Fruit fly (Drosophila melanogaster) whole organism, embryonic: ENCODE results near the gene ND-B18.

Experiments used
- ATbp ChIP-seq: fragments of 200-800 bp; sonication (Bioruptor generic); optimal IDR thresholded peaks from 2 replicates; lab custom pipeline; 2017; ENCODE audit warnings: missing biosample characterization, mild to moderate bottlenecking, missing genetic modification characterization, missing genetic modification reagents
- Awh ChIP-seq: fragments of 200-800 bp; sonication (Bioruptor generic); IDR thresholded peaks from 2 replicates; pipeline ENCODE4, ENCODE4 v1.3.6; 2022; ENCODE audit warnings: missing biosample characterization, missing genetic modification characterization
- B-H1 ChIP-seq: fragments of 200-800 bp; sonication (Bioruptor generic); IDR thresholded peaks from 3 replicates; pipeline ENCODE4 v1.3.6; 2022; ENCODE audit warnings: missing biosample characterization, missing genetic modification characterization
- B-H2 ChIP-seq: fragments of 200-800 bp; sonication (Bioruptor generic); optimal IDR thresholded peaks from 2 replicates; lab custom pipeline; 2018; ENCODE audit warnings: missing biosample characterization, mild to moderate bottlenecking, missing genetic modification characterization
- CG10366 ChIP-seq: fragments of 200-800 bp; sonication (Bioruptor generic); IDR thresholded peaks from 2 replicates; pipeline ENCODE4 v1.3.6; 2022; ENCODE audit warnings: missing biosample characterization, missing genetic modification characterization
- CG10654 ChIP-seq: fragments of 200-800 bp; sonication (Bioruptor generic); optimal IDR thresholded peaks from 2 replicates; lab custom pipeline; 2016; ENCODE audit warnings: missing biosample characterization, missing genetic modification characterization
- CG11085 ChIP-seq: fragments of 200-800 bp; sonication (Bioruptor generic); IDR thresholded peaks from 2 replicates; pipeline ENCODE4 v1.3.6; 2022; ENCODE audit warnings: missing biosample characterization, missing genetic modification characterization
- CG11456 ChIP-seq: fragments of 200-800 bp; sonication (Bioruptor generic); IDR thresholded peaks from 3 replicates; pipeline ENCODE4 v1.3.6; 2022; ENCODE audit warnings: missing biosample characterization, missing genetic modification characterization
- CG11695 ChIP-seq: fragments of 200-800 bp; sonication (Bioruptor generic); IDR thresholded peaks from 3 replicates; pipeline ENCODE4 v1.3.6; 2022; ENCODE audit warnings: missing biosample characterization, missing genetic modification characterization
- CG12236 ChIP-seq: fragments of 200-800 bp; sonication (Bioruptor generic); optimal IDR thresholded peaks from 2 replicates; lab custom pipeline; 2016; ENCODE audit warnings: missing biosample characterization, missing genetic modification characterization
- CG13424 ChIP-seq: fragments of 200-800 bp; sonication (Bioruptor generic); optimal IDR thresholded peaks from 2 replicates; lab custom pipeline; 2019; ENCODE audit warnings: missing biosample characterization, mild to moderate bottlenecking, missing genetic modification characterization, moderate library complexity
- CG18764 ChIP-seq: fragments of 200-800 bp; sonication (Bioruptor generic); optimal IDR thresholded peaks from 3 replicates; lab custom pipeline; 2016; ENCODE audit warnings: missing biosample characterization, missing genetic modification characterization
- CG2129 ChIP-seq: fragments of 200-800 bp; sonication (Bioruptor generic); IDR thresholded peaks from 2 replicates; pipeline ENCODE4 v1.3.6; 2022; ENCODE audit warnings: missing biosample characterization, missing genetic modification characterization; ENCODE audit not compliant: partially characterized antibody
- CG32532 ChIP-seq: fragments of 200-800 bp; sonication (Bioruptor generic); IDR thresholded peaks from 2 replicates; pipeline ENCODE4 v1.3.6; 2022; ENCODE audit warnings: missing biosample characterization, missing genetic modification characterization
- CG32767 ChIP-seq: fragments of 200-800 bp; sonication (Bioruptor generic); IDR thresholded peaks from 2 replicates; pipeline ENCODE4 v1.3.6; 2022; ENCODE audit warnings: missing biosample characterization, missing genetic modification characterization
- CG4282 ChIP-seq: fragments of 200-800 bp; sonication (Bioruptor generic); optimal IDR thresholded peaks from 2 replicates; lab custom pipeline; 2016; ENCODE audit warnings: missing biosample characterization, missing genetic modification characterization
- CG6689 ChIP-seq: fragments of 200-800 bp; sonication (Bioruptor generic); IDR thresholded peaks from 2 replicates; pipeline ENCODE4 v1.3.6; 2022; ENCODE audit warnings: missing biosample characterization, missing genetic modification characterization
- CG6765 ChIP-seq: fragments of 200-800 bp; sonication (Bioruptor generic); optimal IDR thresholded peaks from 3 replicates; lab custom pipeline; 2017; ENCODE audit warnings: missing biosample characterization, mild to moderate bottlenecking, missing genetic modification characterization
- CG6791 ChIP-seq: fragments of 200-800 bp; sonication (Bioruptor generic); IDR thresholded peaks from 3 replicates; pipeline ENCODE4 v1.3.6; 2022; ENCODE audit warnings: missing biosample characterization, missing genetic modification characterization; ENCODE audit not compliant: partially characterized antibody
- CG7786 ChIP-seq: fragments of 200-800 bp; sonication (Bioruptor generic); optimal IDR thresholded peaks from 2 replicates; lab custom pipeline; 2016; ENCODE audit warnings: missing biosample characterization, missing genetic modification characterization
- CG9215 ChIP-seq: fragments of 200-800 bp; sonication (Bioruptor generic); IDR thresholded peaks from 2 replicates; pipeline ENCODE4 v1.3.6; 2022; ENCODE audit warnings: missing biosample characterization, missing genetic modification characterization
- CG9817 ChIP-seq: fragments of 200-800 bp; sonication (Bioruptor generic); optimal IDR thresholded peaks from 2 replicates; lab custom pipeline; 2018; ENCODE audit warnings: missing biosample characterization, mild to moderate bottlenecking, missing genetic modification characterization, moderate library complexity
- CTCF ChIP-seq: fragments of 200-800 bp; sonication (Bioruptor generic); optimal IDR thresholded peaks from 2 replicates; lab custom pipeline; 2017; ENCODE audit warnings: missing biosample characterization, mild to moderate bottlenecking, missing genetic modification characterization, moderate library complexity
- D ChIP-seq, 2 experiments: fragments of 200-800 bp in 1 of 2; fragments of >200 bp in 1 of 2; sonication (Bioruptor generic) in 1 of 2; optimal IDR thresholded peaks; 2 replicates in 1 of 2; 3 replicates in 1 of 2; lab custom pipeline; 2017; ENCODE audit warnings: mild to moderate bottlenecking in 1 of 2, missing biosample characterization in 1 of 2, missing genetic modification characterization in 1 of 2, missing genetic modification reagents in 1 of 2
- Dad ChIP-seq: fragments of 200-800 bp; sonication (Bioruptor generic); optimal IDR thresholded peaks from 3 replicates; lab custom pipeline; 2016; ENCODE audit warnings: missing biosample characterization, missing genetic modification characterization
- Fer3 ChIP-seq: fragments of 200-800 bp; sonication (Bioruptor generic); optimal IDR thresholded peaks from 2 replicates; lab custom pipeline; 2018; ENCODE audit warnings: missing biosample characterization, mild to moderate bottlenecking, missing genetic modification characterization, moderate library complexity
- HLH54F ChIP-seq: fragments of 200-800 bp; sonication (Bioruptor generic); optimal IDR thresholded peaks from 3 replicates; lab custom pipeline; 2016; ENCODE audit warnings: missing biosample characterization, missing genetic modification characterization
- Hsf ChIP-seq: fragments of 200-800 bp; sonication (Bioruptor generic); optimal IDR thresholded peaks from 3 replicates; lab custom pipeline; 2016; ENCODE audit warnings: missing biosample characterization, missing genetic modification characterization
- Lhr ChIP-seq: fragments of 200-800 bp; sonication (Bioruptor generic); optimal IDR thresholded peaks from 3 replicates; lab custom pipeline; 2017; ENCODE audit warnings: mild to moderate bottlenecking, missing biosample characterization, missing genetic modification reagents, missing genetic modification characterization
- Med ChIP-seq: fragments of 200-800 bp; sonication (Bioruptor generic); peaks from one replicate; lab custom pipeline; 2016; ENCODE audit warnings: missing biosample characterization, missing genetic modification characterization, mild to moderate bottlenecking, inconsistent platforms, moderate library complexity
- Mes4 ChIP-seq: fragments of 200-800 bp; sonication (Bioruptor generic); optimal IDR thresholded peaks from 2 replicates; lab custom pipeline; 2016; ENCODE audit warnings: missing biosample characterization, missing genetic modification characterization
- NfI ChIP-seq: fragments of 200-800 bp; sonication (Bioruptor generic); optimal IDR thresholded peaks from 3 replicates; lab custom pipeline; 2018; ENCODE audit warnings: missing biosample characterization, mild to moderate bottlenecking, missing genetic modification characterization, moderate library complexity
- Sry-δ ChIP-seq: fragments of 200-800 bp; sonication (Bioruptor generic); optimal IDR thresholded peaks from 2 replicates; lab custom pipeline; 2016; ENCODE audit warnings: missing biosample characterization, missing genetic modification characterization
- Xbp1 ChIP-seq: fragments of 200-800 bp; sonication (Bioruptor generic); optimal IDR thresholded peaks from 3 replicates; lab custom pipeline; 2016; ENCODE audit warnings: missing biosample characterization, mild to moderate bottlenecking, missing genetic modification characterization
- chinmo ChIP-seq: fragments of 200-800 bp; sonication (Bioruptor generic); IDR thresholded peaks from 4 replicates; pipeline ENCODE4 v1.3.6; 2022; ENCODE audit warnings: missing biosample characterization, missing genetic modification characterization; ENCODE audit not compliant: partially characterized antibody
- chn ChIP-seq: fragments of 200-800 bp; sonication (Bioruptor generic); optimal IDR thresholded peaks from 2 replicates; lab custom pipeline; 2016; ENCODE audit warnings: missing biosample characterization, missing genetic modification characterization
- crol ChIP-seq: fragments of 200-800 bp; sonication (Bioruptor generic); IDR thresholded peaks from 2 replicates; pipeline ENCODE4 v1.3.6; 2022; ENCODE audit warnings: missing biosample characterization, missing genetic modification characterization
- da ChIP-seq: fragments of 200-800 bp; sonication (Bioruptor generic); optimal IDR thresholded peaks from 2 replicates; lab custom pipeline; 2016; ENCODE audit warnings: missing biosample characterization, missing genetic modification characterization
- dimm ChIP-seq: fragments of 200-800 bp; sonication (Bioruptor generic); IDR thresholded peaks from 2 replicates; pipeline ENCODE4 v1.3.6; 2022; ENCODE audit warnings: missing biosample characterization, missing genetic modification characterization
- gsb-n ChIP-seq: fragments of 200-800 bp; sonication (Bioruptor generic); optimal IDR thresholded peaks from 3 replicates; lab custom pipeline; 2018; ENCODE audit warnings: missing biosample characterization, mild to moderate bottlenecking, missing genetic modification characterization
- kay ChIP-seq: fragments of 200-800 bp; sonication (Bioruptor generic); optimal IDR thresholded peaks from 2 replicates; lab custom pipeline; 2016; ENCODE audit warnings: missing biosample characterization, missing genetic modification characterization
- lola ChIP-seq, 3 experiments: fragments of >200 bp in 2 of 3; fragments of 200-800 bp in 1 of 3; sonication (Bioruptor generic) in 1 of 3; optimal IDR thresholded peaks; 2 replicates each; lab custom pipeline; 2017 to 2019; ENCODE audit warnings: missing biosample characterization in 3 of 3, missing genetic modification characterization in 3 of 3, mild to moderate bottlenecking in 1 of 3, moderate library complexity in 1 of 3
- nom ChIP-seq: fragments of 200-800 bp; sonication (Bioruptor generic); optimal IDR thresholded peaks from 2 replicates; lab custom pipeline; 2017; ENCODE audit warnings: missing biosample characterization, missing genetic modification characterization, mild to moderate bottlenecking, moderate library complexity, missing genetic modification reagents
- odd ChIP-seq: fragments of 200-800 bp; sonication (Bioruptor generic); optimal IDR thresholded peaks from 2 replicates; lab custom pipeline; 2017; ENCODE audit warnings: missing biosample characterization, mild to moderate bottlenecking, missing genetic modification characterization
- prd ChIP-seq, 3 experiments: fragments of >200 bp in 2 of 3; fragments of 200-800 bp in 1 of 3; sonication (Bioruptor generic) in 1 of 3; optimal IDR thresholded peaks in 2 of 3; IDR thresholded peaks in 1 of 3; 2 replicates in 2 of 3; 3 replicates in 1 of 3; pipeline versions ENCODE4 v1.3.6 to Lab custom; 2017 to 2022; ENCODE audit warnings: missing biosample characterization in 1 of 3, missing genetic modification characterization in 1 of 3
- shn ChIP-seq: fragments of 200-800 bp; sonication (Bioruptor generic); optimal IDR thresholded peaks from 3 replicates; lab custom pipeline; 2016; ENCODE audit warnings: missing biosample characterization, missing genetic modification characterization
- sug ChIP-seq: fragments of 200-800 bp; optimal IDR thresholded peaks from 2 replicates; lab custom pipeline; 2019; ENCODE audit warnings: missing biosample characterization, mild to moderate bottlenecking, missing genetic modification characterization, moderate library complexity
- trem ChIP-seq: fragments of 200-800 bp; optimal IDR thresholded peaks from 3 replicates; lab custom pipeline; 2019; ENCODE audit warnings: missing biosample characterization, mild to moderate bottlenecking, missing genetic modification characterization, moderate library complexity
- tx ChIP-seq: fragments of 200-800 bp; sonication (Bioruptor generic); optimal IDR thresholded peaks from 2 replicates; lab custom pipeline; 2016; ENCODE audit warnings: missing biosample characterization, missing genetic modification characterization

The ND-B18 gene

dm6 chrX:15084580-15085138, 21.1 kb downstream of the ND-B18 start, which contains the start of gene Cox17 (continued):
- TF ChIP-seq Awh (GFP tag; lab: Robert Waterston, UW) (no peak), CG9215 (peak; percentile 67; the same call in 1 of the 2 replicates), lola (GFP tag; optimal IDR thresholded peaks at IDR 0.05; lab: Kevin White, UChicago) (peak in 1 of 3 experiments; percentile 86), odd (GFP tag; lab: Kevin White, UChicago) (peak; percentile 63), Mes4 (GFP tag; lab: Kevin White, UChicago) (no peak), crol (no peak), CG6791 (GFP tag; lab: Robert Waterston, UW) (peak; percentile 64; the same call in 2 of the 3 replicates), kay (peak; percentile 62), chn (GFP tag; lab: Kevin White, UChicago) (peak; percentile 81), CG18764 (peak; percentile 80), D (optimal IDR thresholded peaks at IDR 0.05; lab: Kevin White, UChicago) (no peak), D (GFP tag; optimal IDR thresholded peaks at IDR 0.05; lab: Kevin White, UChicago) (peak; percentile 73), NfI (GFP tag; lab: Kevin White, UChicago) (peak; percentile 81), Fer3 (tag; lab: Kevin White, UChicago) (peak; percentile 73), CTCF (GFP tag; lab: Kevin White, UChicago) (peak; percentile 47), trem (peak; percentile 89), CG13424 (tag; lab: Kevin White, UChicago) (peak; percentile 88), CG6765 (GFP tag; lab: Kevin White, UChicago) (peak; percentile 58), CG11085 (GFP tag; lab: Robert Waterston, UW) (0 out of 2 replicates have a peak, but pooled peaks have one; percentile 42), Sry-δ (peak; percentile 72), B-H2 (GFP tag; lab: Kevin White, UChicago) (peak; percentile 82), CG32532 (GFP tag; lab: Robert Waterston, UW) (peak; percentile 72), Med (peak; percentile 87), ATbp (GFP tag; lab: Kevin White, UChicago) (peak; percentile 72), Hsf (peak; percentile 84), CG2129 (GFP tag; lab: Robert Waterston, UW) (no peak; the same call in 1 of the 2 replicates), gsb-n (tag; lab: Kevin White, UChicago) (peak; percentile 62), chinmo (GFP tag; lab: Robert Waterston, UW) (0 out of 4 replicates have a peak, but pooled peaks have one; percentile 67), CG6689 (GFP tag; lab: Robert Waterston, UW) (peak; percentile 74), shn (peak; percentile 62), Xbp1 (GFP tag; lab: Kevin White, UChicago) (peak; percentile 86), prd (optimal IDR thresholded peaks at IDR 0.05; lab: Kevin White, UChicago) (no peak), prd (GFP tag; IDR thresholded peaks at IDR 0.05; lab: Robert Waterston, UW) (peak; percentile 79), CG32767 (GFP tag; lab: Robert Waterston, UW) (no peak; the same call in 1 of the 2 replicates), CG4282 (no peak), CG10366 (GFP tag; lab: Robert Waterston, UW) (peak; percentile 66), Lhr (GFP tag; lab: Kevin White, UChicago) (peak; percentile 47), CG9817 (peak; percentile 83), CG11456 (peak; percentile 75; the same call in 2 of the 3 replicates), B-H1 (GFP tag; lab: Robert Waterston, UW) (peak; percentile 53; the same call in 2 of the 3 replicates), da (no peak), CG11695 (GFP tag; lab: Robert Waterston, UW) (peak; percentile 71; the same call in 2 of the 3 replicates), CG10654 (GFP tag; lab: Kevin White, UChicago) (peak; percentile 78), HLH54F (GFP tag; lab: Kevin White, UChicago) (peak; percentile 76), Dad (GFP tag; lab: Kevin White, UChicago) (peak; percentile 49), dimm (no peak), CG7786 (GFP tag; lab: Kevin White, UChicago) (peak; percentile 60), sug (peak; percentile 84), CG12236 (GFP tag; lab: Kevin White, UChicago) (peak; percentile 13), nom (GFP tag; lab: Kevin White, UChicago) (peak; percentile 53), tx (GFP tag; lab: Kevin White, UChicago) (peak; percentile 68)
